Fruit fly (Drosophila melanogaster) whole organism, adult: Measurements from ENCODE around the gene Rbm13.

Experiments used
- CG11617 ChIP-seq: fragments of 200-800 bp; sonication (Bioruptor generic); optimal IDR thresholded peaks from 2 replicates; lab custom pipeline; 2017; ENCODE audit warnings: mild to moderate bottlenecking, missing biosample characterization, missing genetic modification reagents, missing genetic modification characterization
- CG12768 ChIP-seq: fragments of 200-800 bp; sonication (Bioruptor generic); optimal IDR thresholded peaks from 2 replicates; lab custom pipeline; 2017; ENCODE audit warnings: missing biosample characterization, missing genetic modification characterization, mild to moderate bottlenecking, moderate library complexity, missing genetic modification reagents
- CG14711 ChIP-seq: fragments of 200-800 bp; sonication (Bioruptor generic); optimal IDR thresholded peaks from 2 replicates; lab custom pipeline; 2018; ENCODE audit warnings: missing biosample characterization, mild to moderate bottlenecking, missing genetic modification characterization, moderate library complexity
- CG1620 ChIP-seq: fragments of 200-800 bp; sonication (Bioruptor generic); optimal IDR thresholded peaks from 2 replicates; lab custom pipeline; 2016; ENCODE audit warnings: missing biosample characterization, missing genetic modification characterization
- CG33017 ChIP-seq: fragments of 200-800 bp; sonication (Bioruptor generic); optimal IDR thresholded peaks from 2 replicates; lab custom pipeline; 2018; ENCODE audit warnings: missing biosample characterization, mild to moderate bottlenecking, missing genetic modification characterization, moderate library complexity
- CG5204 ChIP-seq: fragments of 200-800 bp; sonication (Bioruptor generic); optimal IDR thresholded peaks from 2 replicates; lab custom pipeline; 2016; ENCODE audit warnings: missing biosample characterization, missing genetic modification characterization
- CG7045 ChIP-seq: fragments of 200-800 bp; sonication (Bioruptor generic); optimal IDR thresholded peaks from 2 replicates; lab custom pipeline; 2017; ENCODE audit warnings: missing biosample characterization, mild to moderate bottlenecking, missing genetic modification characterization
- CG7101 ChIP-seq: fragments of 200-800 bp; sonication (Bioruptor generic); optimal IDR thresholded peaks from 2 replicates; lab custom pipeline; 2018; ENCODE audit warnings: missing biosample characterization, mild to moderate bottlenecking, missing genetic modification characterization, moderate library complexity
- Clk ChIP-seq: fragments of 200-800 bp; sonication (Bioruptor generic); optimal IDR thresholded peaks from 2 replicates; lab custom pipeline; 2017; ENCODE audit warnings: missing biosample characterization, missing genetic modification characterization
- Crg-1 ChIP-seq: fragments of 200-800 bp; sonication (Bioruptor generic); optimal IDR thresholded peaks from 2 replicates; lab custom pipeline; 2016; ENCODE audit warnings: missing biosample characterization, missing genetic modification characterization
- Hr96 ChIP-seq: fragments of 200-800 bp; sonication (Bioruptor generic); optimal IDR thresholded peaks from 2 replicates; lab custom pipeline; 2016; ENCODE audit warnings: missing biosample characterization, missing genetic modification characterization
- Mnt ChIP-seq: fragments of 200-800 bp; sonication (Bioruptor generic); optimal IDR thresholded peaks from 2 replicates; lab custom pipeline; 2016; ENCODE audit warnings: missing biosample characterization, mild to moderate bottlenecking, missing genetic modification characterization
- bab1 ChIP-seq: fragments of 200-800 bp; sonication (Bioruptor generic); optimal IDR thresholded peaks from 3 replicates; lab custom pipeline; 2019; ENCODE audit warnings: missing biosample characterization, mild to moderate bottlenecking, missing genetic modification characterization, moderate library complexity
- cic ChIP-seq: fragments of 200-800 bp; sonication (Bioruptor generic); optimal IDR thresholded peaks from 2 replicates; lab custom pipeline; 2017; ENCODE audit warnings: missing biosample characterization, mild to moderate bottlenecking, missing genetic modification characterization, moderate library complexity
- cnc ChIP-seq, 2 experiments: fragments of >200 bp; optimal IDR thresholded peaks; 2 replicates each; lab custom pipeline; 2017
- kay ChIP-seq: fragments of 200-800 bp; sonication (Bioruptor generic); peaks from one replicate; lab custom pipeline; 2016; ENCODE audit warnings: missing biosample characterization, missing genetic modification characterization, borderline replicate concordance
- ovo ChIP-seq: fragments of 200-800 bp; sonication (Bioruptor generic); optimal IDR thresholded peaks from 2 replicates; lab custom pipeline; 2016; ENCODE audit warnings: missing biosample characterization, missing genetic modification characterization
- pad ChIP-seq: fragments of 200-800 bp; sonication (Bioruptor generic); optimal IDR thresholded peaks from 3 replicates; lab custom pipeline; 2017; ENCODE audit warnings: missing biosample characterization, missing genetic modification characterization, mild to moderate bottlenecking, moderate library complexity, missing genetic modification reagents
- tj ChIP-seq: fragments of 200-800 bp; sonication (Bioruptor generic); optimal IDR thresholded peaks from 3 replicates; lab custom pipeline; 2017; ENCODE audit warnings: missing biosample characterization, mild to moderate bottlenecking, missing genetic modification characterization, moderate library complexity
- toe ChIP-seq: fragments of 200-800 bp; sonication (Bioruptor generic); optimal IDR thresholded peaks from 2 replicates; lab custom pipeline; 2016; ENCODE audit warnings: missing biosample characterization, missing genetic modification characterization

The Rbm13 gene

DNA sequence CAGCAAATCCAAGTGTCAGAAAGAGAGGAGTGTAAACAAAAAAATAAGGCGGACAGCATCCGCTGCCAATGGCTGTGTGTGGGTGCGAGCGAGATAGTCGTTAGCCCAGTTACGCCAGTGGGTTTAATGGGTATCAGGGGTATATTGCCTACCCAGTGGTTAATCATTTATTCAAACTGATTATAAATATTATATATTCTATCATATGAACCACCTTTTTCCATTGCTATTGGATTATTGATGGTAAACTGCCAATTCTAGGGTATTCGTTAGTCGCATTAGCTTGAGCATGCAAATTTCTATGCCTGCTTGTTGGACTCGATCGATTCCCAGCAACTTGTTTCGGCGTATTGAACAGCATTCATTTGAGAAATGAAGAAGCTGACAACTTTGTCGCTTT, 5.4 kb upstream of the Rbm13 start:
- no peak for TF ChIP-seq Mnt (GFP tag; lab: Kevin White, UChicago)
- TF ChIP-seq CG14711 (tag; lab: Kevin White, UChicago) = peak; percentile 84
- no peak for TF ChIP-seq toe
- TF ChIP-seq bab1 (GFP tag; lab: Kevin White, UChicago) = peak; percentile 91
- TF ChIP-seq Clk (GFP tag; lab: Kevin White, UChicago) = peak; percentile 44
- no peak for TF ChIP-seq tj (GFP tag; lab: Kevin White, UChicago)
- TF ChIP-seq cnc (optimal IDR thresholded peaks at IDR 0.05; lab: Kevin White, UChicago) = no peak
- peak; percentile 68 for TF ChIP-seq CG7045
- TF ChIP-seq ovo (GFP tag; lab: Kevin White, UChicago) = peak; percentile 16
- no peak for TF ChIP-seq CG1620 (GFP tag; lab: Kevin White, UChicago)
- peak; percentile 72 for TF ChIP-seq pad (GFP tag; lab: Kevin White, UChicago)
- peak; percentile 77 for TF ChIP-seq CG33017 (tag; lab: Kevin White, UChicago)
- TF ChIP-seq CG5204 = no peak
- TF ChIP-seq cic (GFP tag; lab: Kevin White, UChicago) = no peak
- TF ChIP-seq CG7101 (tag; lab: Kevin White, UChicago) = peak; percentile 89
- TF ChIP-seq Hr96 (GFP tag; lab: Kevin White, UChicago) = no peak
- TF ChIP-seq CG12768 = peak; percentile 67
- peak; percentile 30 for TF ChIP-seq Crg-1
- peak; percentile 23 for TF ChIP-seq CG11617 (GFP tag; lab: Kevin White, UChicago)
- TF ChIP-seq kay = no peak

DNA sequence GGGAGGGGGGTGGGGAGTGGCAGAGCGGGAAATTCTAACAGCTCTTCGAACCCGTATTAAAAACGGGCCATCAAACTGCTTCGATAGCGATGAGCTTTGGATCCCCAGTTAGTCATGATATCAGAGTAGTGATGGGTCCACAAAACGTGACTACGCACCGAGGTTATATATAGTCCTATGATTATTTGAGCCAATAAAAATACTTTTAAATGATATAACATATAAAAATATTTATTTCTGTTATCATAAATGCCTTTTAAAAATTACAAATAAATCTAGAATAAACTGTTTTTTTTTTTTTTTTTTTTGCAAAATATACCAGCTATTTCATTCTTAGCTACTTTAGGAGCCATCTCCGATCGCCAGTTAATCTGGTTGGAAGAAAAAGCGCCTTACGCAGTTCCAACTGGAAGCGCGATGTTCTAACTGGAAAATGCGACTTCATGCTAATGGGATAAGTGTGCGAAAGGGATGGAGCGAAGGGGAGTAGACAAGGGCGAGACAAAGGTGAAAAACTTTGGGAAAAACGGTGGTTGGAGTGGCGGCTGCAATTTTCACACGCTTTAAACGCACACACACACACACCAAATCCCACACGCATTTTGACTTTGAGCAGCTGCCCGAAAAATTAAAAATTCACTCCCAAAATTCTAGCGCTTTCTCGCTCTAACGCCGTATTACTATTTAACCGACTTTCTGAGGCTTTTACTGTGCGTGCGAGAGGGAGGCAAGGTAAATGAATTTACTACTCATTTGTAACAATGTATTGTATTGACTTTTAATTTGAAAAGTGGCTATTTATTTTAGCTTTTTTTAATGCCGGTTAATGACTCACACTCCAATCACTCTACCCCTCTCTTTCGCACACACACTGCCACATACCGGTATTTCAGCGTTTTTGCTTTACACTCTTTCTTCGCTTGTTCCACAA, 4.4 kb upstream of the Rbm13 start:
- TF ChIP-seq bab1 (GFP tag; lab: Kevin White, UChicago) (no peak), pad (GFP tag; lab: Kevin White, UChicago) (peak; percentile 51), CG1620 (GFP tag; lab: Kevin White, UChicago) (no peak), cnc (optimal IDR thresholded peaks at IDR 0.05; lab: Kevin White, UChicago) (no peak), CG11617 (GFP tag; lab: Kevin White, UChicago) (no peak), kay (peak; percentile 3), CG7101 (tag; lab: Kevin White, UChicago) (peak; percentile 60), CG14711 (tag; lab: Kevin White, UChicago) (no peak), ovo (GFP tag; lab: Kevin White, UChicago) (peak; percentile 34), CG5204 (no peak)

DNA sequence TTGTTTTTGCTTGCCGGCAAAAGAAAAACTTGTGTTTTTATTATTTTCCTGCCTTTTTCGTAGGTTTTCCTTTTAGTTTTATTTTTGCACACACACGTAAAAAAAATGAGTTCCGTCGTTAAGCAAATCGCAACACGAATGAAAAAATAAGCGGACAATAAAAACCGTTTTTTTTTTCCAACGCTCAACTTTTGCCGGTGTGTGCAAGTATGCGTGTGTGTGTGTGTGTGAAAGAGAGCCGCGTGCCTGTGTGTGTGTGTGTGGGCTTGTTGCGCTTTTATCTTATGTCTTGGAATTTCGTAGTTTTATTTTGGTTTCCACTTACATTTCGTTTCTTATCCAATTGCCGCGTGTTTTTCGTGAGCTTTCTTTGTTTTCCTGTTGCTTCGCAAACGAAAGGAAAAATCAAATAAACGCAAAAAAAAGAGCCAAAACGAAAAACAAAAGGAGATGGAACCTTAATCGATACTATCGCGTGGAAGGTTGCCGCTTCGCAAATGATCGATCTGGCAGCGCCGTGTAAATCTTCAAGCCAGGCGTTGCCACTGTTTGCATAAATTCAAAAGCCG, 3.6 kb upstream of the Rbm13 start, which contains the start of gene Moe:
Gene Moe (minus strand): TSS at position 474 of the 569 bp plus-strand sequence.
- TF ChIP-seq Hr96 (GFP tag; lab: Kevin White, UChicago) (no peak), cnc (optimal IDR thresholded peaks at IDR 0.05; lab: Kevin White, UChicago) (no peak), tj (GFP tag; lab: Kevin White, UChicago) (peak; percentile 88), CG14711 (tag; lab: Kevin White, UChicago) (peak; percentile 54), bab1 (GFP tag; lab: Kevin White, UChicago) (peak; percentile 70), cic (GFP tag; lab: Kevin White, UChicago) (peak; percentile 64), Crg-1 (peak; percentile 65), CG1620 (GFP tag; lab: Kevin White, UChicago) (peak; percentile 88), Clk (GFP tag; lab: Kevin White, UChicago) (no peak), CG11617 (GFP tag; lab: Kevin White, UChicago) (peak; percentile 64), CG7045 (no peak), Mnt (GFP tag; lab: Kevin White, UChicago) (peak; percentile 65), CG12768 (peak; percentile 16), ovo (GFP tag; lab: Kevin White, UChicago) (peak; percentile 79), toe (peak; percentile 72), CG7101 (tag; lab: Kevin White, UChicago) (peak; percentile 56), CG5204 (peak; percentile 50), pad (GFP tag; lab: Kevin White, UChicago) (no peak), CG33017 (tag; lab: Kevin White, UChicago) (no peak), kay (peak; percentile 81)

DNA sequence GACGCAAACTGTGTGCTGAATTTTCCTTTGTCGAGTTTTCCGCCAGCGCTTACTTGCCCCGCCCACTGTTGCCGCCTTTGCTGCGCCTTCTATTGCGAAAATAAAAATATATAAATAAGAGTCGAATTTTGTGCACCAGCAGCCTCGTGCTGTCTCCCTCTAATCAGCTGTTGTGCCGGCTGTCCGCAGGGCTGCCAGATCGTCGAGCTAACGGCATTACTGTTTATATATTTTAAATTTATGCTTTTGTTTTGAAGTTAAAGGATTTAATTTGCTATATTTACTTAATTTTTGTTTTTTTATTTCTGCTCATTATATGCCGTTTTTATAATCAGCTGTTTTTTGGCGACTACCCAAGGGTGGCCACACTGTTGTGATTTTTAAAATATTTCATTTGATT, 1.4 kb upstream of the Rbm13 start, which contains the start of gene Uros1:
Gene Uros1 (minus strand): TSS at position 171 of the 400 bp plus-strand sequence.
- TF ChIP-seq CG1620 (GFP tag; lab: Kevin White, UChicago) (peak; percentile 60), CG33017 (tag; lab: Kevin White, UChicago) (no peak), kay (no peak), CG7101 (tag; lab: Kevin White, UChicago) (peak; percentile 20), tj (GFP tag; lab: Kevin White, UChicago) (peak; percentile 20), Crg-1 (no peak), pad (GFP tag; lab: Kevin White, UChicago) (no peak), cic (GFP tag; lab: Kevin White, UChicago) (no peak), bab1 (GFP tag; lab: Kevin White, UChicago) (peak; percentile 68), Mnt (GFP tag; lab: Kevin White, UChicago) (peak; percentile 63), CG12768 (no peak), Clk (GFP tag; lab: Kevin White, UChicago) (no peak), toe (peak; percentile 40), CG5204 (peak; percentile 58), CG7045 (no peak), CG14711 (tag; lab: Kevin White, UChicago) (peak; percentile 41), CG11617 (GFP tag; lab: Kevin White, UChicago) (peak; percentile 8), ovo (GFP tag; lab: Kevin White, UChicago) (peak; percentile 86), Hr96 (GFP tag; lab: Kevin White, UChicago) (no peak), cnc (optimal IDR thresholded peaks at IDR 0.05; lab: Kevin White, UChicago) (no peak)
